Worm (Caenorhabditis elegans) whole organism, early embryonic: ENCODE results near the gene Y17G9B.2.

Experiments used
- B0310.2 ChIP-seq: sonication (generic microtip); optimal IDR thresholded peaks from 2 replicates; lab custom pipeline; 2016; ENCODE audit warnings: mild to moderate bottlenecking, missing genetic modification characterization, missing compliant biosample characterization
- aly-1 ChIP-seq: sonication (generic microtip); optimal IDR thresholded peaks from 2 replicates; lab custom pipeline; 2016; ENCODE audit warnings: missing genetic modification characterization, missing compliant biosample characterization
- ama-1 ChIP-seq: fragments of 150-350 bp; optimal IDR thresholded peaks from 2 replicates; lab custom pipeline; 2014
- ceh-13 ChIP-seq: fragments of 200-800 bp; sonication (Bioruptor generic); optimal IDR thresholded peaks from 2 replicates; lab custom pipeline; 2018; ENCODE audit warnings: mild to moderate bottlenecking, missing genetic modification characterization, missing compliant biosample characterization
- ets-7 ChIP-seq: sonication (generic microtip); optimal IDR thresholded peaks from 2 replicates; lab custom pipeline; 2016; ENCODE audit warnings: missing genotype, missing genetic modification characterization, missing compliant biosample characterization
- flt-1 ChIP-seq: fragments of 200-800 bp; sonication (Bioruptor generic); IDR thresholded peaks from 2 replicates; pipeline ENCODE4 v1.3.6; 2022; ENCODE audit warnings: missing genetic modification characterization, missing compliant biosample characterization
- hmbx-1 ChIP-seq: sonication (generic microtip); optimal IDR thresholded peaks from 2 replicates; lab custom pipeline; 2016; ENCODE audit warnings: mild to moderate bottlenecking, missing genetic modification characterization, missing compliant biosample characterization
- hmg-4 ChIP-seq: fragments of 200-800 bp; sonication (Bioruptor generic); optimal IDR thresholded peaks from 2 replicates; lab custom pipeline; 2018; ENCODE audit warnings: mild to moderate bottlenecking, missing genetic modification characterization, missing compliant biosample characterization
- hnd-1 ChIP-seq: sonication (generic microtip); optimal IDR thresholded peaks from 2 replicates; lab custom pipeline; 2016; ENCODE audit warnings: missing genetic modification characterization, missing compliant biosample characterization
- pes-1 ChIP-seq: fragments of 200-800 bp; sonication (Bioruptor generic); IDR thresholded peaks from 2 replicates; pipeline ENCODE4 v1.3.6; 2022; ENCODE audit warnings: missing genetic modification reagents, missing genetic modification characterization, missing compliant biosample characterization
- sea-1 ChIP-seq: fragments of 200-800 bp; sonication (Bioruptor generic); conservative IDR thresholded peaks from 2 replicates; pipeline ENCODE4 v1.3.6; 2022; ENCODE audit warnings: missing genetic modification characterization, missing compliant biosample characterization
- tbx-11 ChIP-seq: fragments of 200-800 bp; sonication (Bioruptor generic); IDR thresholded peaks from 2 replicates; pipeline ENCODE4 v1.3.6; 2022; ENCODE audit warnings: missing genetic modification characterization, missing compliant biosample characterization
- tbx-37 ChIP-seq: fragments of 200-800 bp; sonication (Bioruptor generic); conservative IDR thresholded peaks from 2 replicates; pipeline ENCODE4 v1.3.6; 2022; ENCODE audit warnings: missing genetic modification reagents, missing genetic modification characterization, missing compliant biosample characterization

DNA sequence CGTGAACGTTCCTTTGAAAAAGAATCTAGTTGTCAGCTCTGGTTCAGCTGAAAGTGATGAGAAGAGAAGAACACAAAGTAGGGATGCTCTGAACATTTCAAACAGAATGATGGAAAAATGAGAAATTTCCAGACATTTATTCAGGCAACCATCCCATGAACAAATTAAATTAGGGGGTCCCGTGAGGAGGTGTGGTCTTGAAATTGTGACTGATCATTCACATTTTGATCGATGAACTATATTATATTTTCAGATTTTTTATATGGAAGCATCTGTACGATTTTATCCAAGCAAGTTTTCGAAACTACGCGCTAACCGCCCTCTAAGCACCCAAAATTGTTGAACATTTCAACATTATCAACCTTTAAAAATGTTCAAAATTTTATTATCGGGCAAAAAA lies 12.1 kb downstream of the Y17G9B.2 start, which contains the start of gene R11E3.19:
- no peak for TF ChIP-seq hnd-1 (tag; lab: Kevin White, UChicago)
- TF ChIP-seq tbx-11: no peak
- TF ChIP-seq aly-1 (tag; lab: Kevin White, UChicago): no peak
- TF ChIP-seq ama-1 (lab: Kevin White, UChicago): no peak
- no peak for TF ChIP-seq ets-7 (tag; lab: Kevin White, UChicago)
- no peak for TF ChIP-seq ceh-13 (GFP tag; lab: Kevin White, UChicago)
- no peak for TF ChIP-seq B0310.2 (tag; lab: Kevin White, UChicago)
- no peak for TF ChIP-seq pes-1 (GFP tag; lab: Robert Waterston, UW)
- TF ChIP-seq flt-1 (GFP tag; lab: Robert Waterston, UW): no peak
- no peak for TF ChIP-seq hmg-4 (GFP tag; lab: Kevin White, UChicago)
- no peak for TF ChIP-seq hmbx-1 (tag; lab: Kevin White, UChicago)
- no peak for TF ChIP-seq tbx-37
- TF ChIP-seq sea-1: no peak
